Fruit fly (Drosophila melanogaster) S2 (cell line): ENCODE data around the gene Acp36DE.

Source experiments
- CG8478 ChIP-seq: fragments of >200 bp; optimal IDR thresholded peaks from 2 replicates; lab custom pipeline; 2018
- CTCF ChIP-seq, 2 experiments: fragments of >200 bp; optimal IDR thresholded peaks; 2 replicates each; lab custom pipeline; 2018

DNA sequence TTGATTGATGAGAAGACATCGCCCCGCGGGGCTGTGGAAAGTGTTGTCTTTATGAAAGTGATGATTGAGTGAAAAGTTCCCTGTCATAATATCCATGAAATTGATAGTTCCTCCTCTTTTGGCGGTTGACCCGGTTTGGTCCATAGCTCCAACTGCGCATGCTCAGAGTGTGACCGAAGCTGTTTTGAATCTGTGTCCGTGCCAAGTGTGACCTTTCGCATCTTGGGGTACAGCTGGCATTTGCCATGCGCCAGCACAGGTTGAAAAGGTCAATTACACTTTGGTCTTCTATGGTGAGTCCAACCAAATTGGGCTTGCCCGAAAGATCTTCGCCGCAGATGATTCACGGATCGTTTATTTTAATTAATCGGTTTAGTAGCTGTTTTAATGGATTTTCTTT, 37.9 kb downstream of the Acp36DE start:
- TF ChIP-seq CG8478 (lab: Kevin White, UChicago): no peak
- no peak for TF ChIP-seq CTCF (optimal IDR thresholded peaks at IDR 0.05; lab: Kevin White, UChicago)
